Worm (Caenorhabditis elegans): Measurements from ENCODE around the gene col-115.

- TF ChIP-seq F13H6.1 (tag; optimal IDR thresholded peaks at IDR 0.05), result no peak
- no peak for TF ChIP-seq K02D7.2 (tag; optimal IDR thresholded peaks at IDR 0.05)
- no peak for TF ChIP-seq ahr-1 (tag; optimal IDR thresholded peaks at IDR 0.05)
- TF ChIP-seq dmd-4 (tag; optimal IDR thresholded peaks at IDR 0.05; ENCODE audit: borderline replicate concordance), result no peak
- no peak for TF ChIP-seq pqm-1 (tag; optimal IDR thresholded peaks at IDR 0.05)
- no peak for TF ChIP-seq rnt-1 (tag; optimal IDR thresholded peaks at IDR 0.05)
- TF ChIP-seq unc-55 (GFP tag; optimal IDR thresholded peaks at IDR 0.05), result no peak
- TF ChIP-seq zip-5 (tag; optimal IDR thresholded peaks at IDR 0.05), result no peak
- TF ChIP-seq ceh-31 (tag; optimal IDR thresholded peaks at IDR 0.05), result no peak
- no peak for TF ChIP-seq fkh-10 (GFP tag; optimal IDR thresholded peaks at IDR 0.05)
Observed at ce11 chrIV:7955849-7956248, 32.6 kb upstream of the col-115 start, which contains the start of gene ceh-19.

Data from whole organism, late embryonic.